Worm (Caenorhabditis elegans) whole organism, L4 larva: ENCODE data around the gene clec-162.

Source experiments
- F49E8.2 ChIP-seq: sonication (generic microtip); optimal IDR thresholded peaks from 2 replicates; lab custom pipeline; 2016; ENCODE audit warnings: missing compliant biosample characterization, mild to moderate bottlenecking, missing genetic modification characterization, borderline replicate concordance
- R02D3.7 ChIP-seq: fragments of 150-350 bp; sonication (generic microtip); optimal IDR thresholded peaks from 3 replicates; lab custom pipeline; 2014; ENCODE audit warnings: missing biosample characterization, missing genetic modification characterization
- T26A8.4 ChIP-seq: fragments of 200-800 bp; sonication (Bioruptor generic); IDR thresholded peaks from 2 replicates; pipeline ENCODE4 v1.3.6; 2022; ENCODE audit warnings: missing genetic modification characterization, missing compliant biosample characterization
- Y48G9A.11 ChIP-seq: fragments of 200-800 bp; sonication (Bioruptor generic); IDR thresholded peaks from 2 replicates; pipeline ENCODE4 v1.3.6; 2022; ENCODE audit warnings: missing genetic modification reagents, missing genetic modification characterization, missing compliant biosample characterization
- ZK337.2 ChIP-seq: fragments of 200-800 bp; sonication (Bioruptor generic); IDR thresholded peaks from 2 replicates; pipeline ENCODE4 v1.3.6; 2022; ENCODE audit warnings: missing genetic modification reagents, missing genetic modification characterization, missing compliant biosample characterization
- aha-1 ChIP-seq: fragments of 150-350 bp; peaks from one replicate; lab custom pipeline; 2014; ENCODE audit warnings: missing biosample characterization, missing genetic modification characterization
- ceh-20 ChIP-seq: fragments of 200-800 bp; sonication (Bioruptor generic); IDR thresholded peaks from 2 replicates; pipeline ENCODE4 v1.3.6; 2022; ENCODE audit warnings: missing genetic modification reagents, missing genetic modification characterization, missing compliant biosample characterization
- ceh-32 ChIP-seq: sonication (generic microtip); optimal IDR thresholded peaks from 2 replicates; lab custom pipeline; 2016; ENCODE audit warnings: mild to moderate bottlenecking, missing genetic modification characterization, missing compliant biosample characterization; ENCODE audit not compliant: poor library complexity
- daf-16 ChIP-seq, 3 experiments: sonication (generic microtip); optimal IDR thresholded peaks; 2 replicates each; lab custom pipeline; 2016 to 2017; ENCODE audit warnings: missing genetic modification characterization in 3 of 3, missing genetic modification reagents in 3 of 3, mild to moderate bottlenecking in 2 of 3, missing compliant biosample characterization in 2 of 3, missing biosample characterization in 1 of 3, moderate library complexity in 1 of 3
- daf-19 ChIP-seq: fragments of 200-800 bp; sonication (Bioruptor generic); conservative IDR thresholded peaks from 2 replicates; pipeline ENCODE4 v1.3.6; 2022; ENCODE audit warnings: missing genetic modification characterization, missing compliant biosample characterization
- daf-8 ChIP-seq: fragments of 200-800 bp; sonication (Bioruptor generic); IDR thresholded peaks from 2 replicates; pipeline ENCODE4 v1.3.6; 2022; ENCODE audit warnings: missing genetic modification characterization, missing compliant biosample characterization
- gei-8 ChIP-seq: fragments of 200-800 bp; sonication (Bioruptor generic); optimal IDR thresholded peaks from 2 replicates; lab custom pipeline; 2018; ENCODE audit warnings: mild to moderate bottlenecking, missing genetic modification characterization, missing compliant biosample characterization
- hlh-11 ChIP-seq: fragments of 200-800 bp; sonication (Bioruptor generic); optimal IDR thresholded peaks from 2 replicates; lab custom pipeline; 2018; ENCODE audit warnings: mild to moderate bottlenecking, missing genetic modification characterization, missing compliant biosample characterization
- hmg-1.1 ChIP-seq: fragments of 200-800 bp; sonication (Bioruptor generic); IDR thresholded peaks from 2 replicates; pipeline ENCODE4 v1.3.6; 2022; ENCODE audit warnings: missing genetic modification reagents, missing genetic modification characterization, missing compliant biosample characterization
- lin-1 ChIP-seq: fragments of 200-800 bp; sonication (Bioruptor generic); IDR thresholded peaks from 2 replicates; pipeline ENCODE4 v1.3.6; 2022; ENCODE audit warnings: missing genetic modification reagents, missing genetic modification characterization, missing compliant biosample characterization
- lin-13 ChIP-seq: fragments of 150-350 bp; optimal IDR thresholded peaks from 2 replicates; lab custom pipeline; 2014; ENCODE audit warnings: missing biosample characterization, missing genetic modification reagents, missing genetic modification characterization
- lin-15B ChIP-seq: fragments of 150-350 bp; sonication (generic microtip); optimal IDR thresholded peaks from 3 replicates; lab custom pipeline; 2014; ENCODE audit warnings: missing biosample characterization, missing genetic modification characterization
- lin-38 ChIP-seq: fragments of 200-800 bp; sonication (Bioruptor generic); IDR thresholded peaks from 2 replicates; pipeline ENCODE4 v1.3.6; 2022; ENCODE audit warnings: missing genetic modification reagents, missing genetic modification characterization, missing compliant biosample characterization
- lin-39 ChIP-seq: fragments of 150-350 bp; optimal IDR thresholded peaks from 2 replicates; lab custom pipeline; 2014; ENCODE audit warnings: missing biosample characterization, missing genetic modification reagents, missing genetic modification characterization
- lir-3 ChIP-seq: sonication (generic microtip); optimal IDR thresholded peaks from 2 replicates; lab custom pipeline; 2016; ENCODE audit warnings: mild to moderate bottlenecking, missing genetic modification characterization, missing compliant biosample characterization
- madf-5 ChIP-seq, 2 experiments: fragments of 200-800 bp; sonication (Bioruptor generic); IDR thresholded peaks; 2 replicates each; pipeline ENCODE4 v1.3.6; 2022; ENCODE audit warnings: missing compliant biosample characterization in 2 of 2, missing genetic modification characterization in 2 of 2
- madf-9 ChIP-seq: fragments of 200-800 bp; sonication (Bioruptor generic); conservative IDR thresholded peaks from 2 replicates; pipeline ENCODE4 v1.3.6; 2022; ENCODE audit warnings: missing genetic modification reagents, missing genetic modification characterization, missing compliant biosample characterization
- mdl-1 ChIP-seq, 2 experiments: fragments of 150-350 bp in 1 of 2; sonication (generic microtip) in 1 of 2; optimal IDR thresholded peaks; 2 replicates each; lab custom pipeline; 2014 to 2017; ENCODE audit warnings: missing biosample characterization in 2 of 2, missing genetic modification characterization in 2 of 2
- mxl-3 ChIP-seq: fragments of 200-800 bp; sonication (Bioruptor generic); optimal IDR thresholded peaks from 2 replicates; lab custom pipeline; 2018; ENCODE audit warnings: mild to moderate bottlenecking, missing genetic modification characterization, missing compliant biosample characterization
- nhr-102 ChIP-seq: sonication (generic microtip); optimal IDR thresholded peaks from 2 replicates; lab custom pipeline; 2016; ENCODE audit warnings: mild to moderate bottlenecking, missing genetic modification characterization, moderate library complexity, missing compliant biosample characterization
- nhr-25 ChIP-seq: sonication (generic microtip); optimal IDR thresholded peaks from 2 replicates; lab custom pipeline; 2017; ENCODE audit warnings: missing genetic modification characterization, mild to moderate bottlenecking, missing compliant biosample characterization, antibody characterized with exemption, moderate library complexity, borderline replicate concordance; ENCODE audit not compliant: insufficient read depth
- php-3 ChIP-seq: fragments of 200-800 bp; sonication (Bioruptor generic); IDR thresholded peaks from 2 replicates; pipeline ENCODE4 v1.3.6; 2022; ENCODE audit warnings: missing genetic modification reagents, missing genetic modification characterization, missing compliant biosample characterization
- pqm-1 ChIP-seq: sonication (generic microtip); optimal IDR thresholded peaks from 2 replicates; lab custom pipeline; 2017; ENCODE audit warnings: missing biosample characterization, missing genetic modification characterization
- rbr-2 ChIP-seq: sonication (generic microtip); optimal IDR thresholded peaks from 2 replicates; lab custom pipeline; 2016; ENCODE audit warnings: missing genotype, missing genetic modification characterization, missing compliant biosample characterization
- set-16 ChIP-seq: fragments of 200-800 bp; sonication (Bioruptor generic); IDR thresholded peaks from 2 replicates; pipeline ENCODE4 v1.3.6; 2022; ENCODE audit warnings: missing genetic modification reagents, missing genetic modification characterization, missing compliant biosample characterization
- skn-1 ChIP-seq: fragments of 150-350 bp; optimal IDR thresholded peaks from 2 replicates; lab custom pipeline; 2014; ENCODE audit warnings: missing biosample characterization, missing genetic modification characterization
- snpc-1.2 ChIP-seq: fragments of 200-800 bp; sonication (Bioruptor generic); IDR thresholded peaks from 2 replicates; pipeline ENCODE4 v1.3.6; 2022; ENCODE audit warnings: missing genetic modification reagents, missing genetic modification characterization, missing compliant biosample characterization
- unc-130 ChIP-seq: sonication (generic microtip); optimal IDR thresholded peaks from 2 replicates; lab custom pipeline; 2016; ENCODE audit warnings: missing genetic modification reagents, missing genetic modification characterization, missing compliant biosample characterization
- unc-39 ChIP-seq: sonication (generic microtip); optimal IDR thresholded peaks from 2 replicates; lab custom pipeline; 2017; ENCODE audit warnings: missing biosample characterization, missing genetic modification characterization
- unc-62 ChIP-seq, 3 experiments: fragments of 150-350 bp in 1 of 3; sonication (generic microtip); optimal IDR thresholded peaks in 2 of 3; peaks in 1 of 3; 1 replicate in 1 of 3; 2 replicates in 2 of 3; lab custom pipeline; 2014 to 2017; ENCODE audit warnings: missing biosample characterization in 3 of 3, missing genetic modification characterization in 3 of 3, missing genetic modification reagents in 3 of 3, missing genotype in 1 of 3
- vab-7 ChIP-seq: fragments of 200-800 bp; sonication (Bioruptor generic); IDR thresholded peaks from 2 replicates; pipeline ENCODE4 v1.3.6; 2022; ENCODE audit warnings: missing genetic modification reagents, missing genetic modification characterization, missing compliant biosample characterization
- ztf-11 ChIP-seq: fragments of 150-350 bp; optimal IDR thresholded peaks from 2 replicates; lab custom pipeline; 2014; ENCODE audit warnings: missing biosample characterization, missing genetic modification characterization

The clec-162 gene

ce11 chrIII:9747133-9747532 is 22.1 kb upstream of the clec-162 start, which contains the start of the genes iff-1 and cdk-1 (continued):
- no peak for TF ChIP-seq lir-3 (tag; lab: Kevin White, UChicago)
- TF ChIP-seq lin-1 (GFP tag; lab: Robert Waterston, UW) = no peak
- no peak for TF ChIP-seq set-16 (GFP tag; lab: Robert Waterston, UW)
- TF ChIP-seq ceh-20 (GFP tag; lab: Robert Waterston, UW) = no peak
- TF ChIP-seq hmg-1.1 (GFP tag; lab: Robert Waterston, UW) = peak; percentile 45; the same call in 1 of the 2 replicates
- TF ChIP-seq pqm-1 (tag; lab: Kevin White, UChicago) = no peak

- peak; percentile 35 for TF ChIP-seq F49E8.2 (tag; lab: Kevin White, UChicago)
- TF ChIP-seq ztf-11 (tag; lab: Kevin White, UChicago) = no peak
- TF ChIP-seq lin-38 (GFP tag; lab: Robert Waterston, UW) = peak; percentile 62
- TF ChIP-seq Y48G9A.11 (GFP tag; lab: Robert Waterston, UW) = 0 out of 2 replicates have a peak, but pooled peaks have one; percentile 34
- TF ChIP-seq pqm-1 (tag; lab: Kevin White, UChicago) = no peak
- TF ChIP-seq unc-130 (GFP tag; lab: Kevin White, UChicago) = peak; percentile 71
Measured at ce11 chrIII:9746665-9747064, 21.7 kb upstream of the clec-162 start.

ce11 chrIII:9745333-9745897 is 20.4 kb upstream of the clec-162 start:
- no peak for TF ChIP-seq gei-8 (GFP tag; lab: Kevin White, UChicago)
- peak; percentile 38; the same call in 1 of the 2 replicates for TF ChIP-seq lin-1 (GFP tag; lab: Robert Waterston, UW)
- no peak for TF ChIP-seq unc-130 (GFP tag; lab: Kevin White, UChicago)
- 0 out of 4 replicates have a peak, but pooled peaks of 1 of the 2 experiments have one; percentile 28 for TF ChIP-seq madf-5 (GFP tag; IDR thresholded peaks at IDR 0.05; lab: Robert Waterston, UW)
- no peak for TF ChIP-seq lin-13 (GFP tag; lab: Kevin White, UChicago)
- TF ChIP-seq lin-38 (GFP tag; lab: Robert Waterston, UW) = peak; percentile 49
- TF ChIP-seq R02D3.7 (tag; lab: Kevin White, UChicago) = no peak
- no peak for TF ChIP-seq lin-15B (tag; lab: Kevin White, UChicago)
- TF ChIP-seq ceh-32 (tag; lab: Kevin White, UChicago) = no peak
- TF ChIP-seq unc-62 (GFP tag; optimal IDR thresholded peaks at IDR 0.05 in 1 of 2; lab: Kevin White, UChicago) = peak in 1 of 2 experiments; percentile 65
- TF ChIP-seq unc-62 (tag; optimal IDR thresholded peaks at IDR 0.05; lab: Kevin White, UChicago) = no peak
- TF ChIP-seq Y48G9A.11 (GFP tag; lab: Robert Waterston, UW) = no peak
- no peak for TF ChIP-seq mxl-3 (GFP tag; lab: Kevin White, UChicago)
- TF ChIP-seq F49E8.2 (tag; lab: Kevin White, UChicago) = peak; percentile 40
- no peak for TF ChIP-seq rbr-2 (tag; lab: Kevin White, UChicago)
- TF ChIP-seq madf-9 (GFP tag; lab: Robert Waterston, UW) = no peak

- TF ChIP-seq ZK337.2 (GFP tag; lab: Robert Waterston, UW) (no peak), hlh-11 (tag; lab: Kevin White, UChicago) (peak; percentile 39), daf-16 (GFP tag; optimal IDR thresholded peaks at IDR 0.05; lab: Kevin White, UChicago) (peak in 1 of 2 experiments; percentile 21), daf-16 (tag; optimal IDR thresholded peaks at IDR 0.05; lab: Kevin White, UChicago) (no peak), unc-62 (GFP tag; optimal IDR thresholded peaks at IDR 0.05 in 1 of 2; lab: Kevin White, UChicago) (peak in 1 of 2 experiments; percentile 40), unc-62 (tag; optimal IDR thresholded peaks at IDR 0.05; lab: Kevin White, UChicago) (no peak), lin-39 (tag; lab: Kevin White, UChicago) (no peak)
Measured at ce11 chrIII:9744525-9744924, 19.5 kb upstream of the clec-162 start.

- no peak for TF ChIP-seq php-3 (GFP tag; lab: Robert Waterston, UW)
- no peak for TF ChIP-seq gei-8 (GFP tag; lab: Kevin White, UChicago)
- no peak for TF ChIP-seq unc-39 (tag; lab: Kevin White, UChicago)
- no peak for TF ChIP-seq ceh-20 (GFP tag; lab: Robert Waterston, UW)
- TF ChIP-seq nhr-102 (tag; lab: Kevin White, UChicago) = no peak
- TF ChIP-seq lin-13 (GFP tag; lab: Kevin White, UChicago) = no peak
- no peak for TF ChIP-seq nhr-25 (tag; lab: Kevin White, UChicago)
- no peak for TF ChIP-seq snpc-1.2
- no peak for TF ChIP-seq lin-15B (tag; lab: Kevin White, UChicago)
- TF ChIP-seq daf-19 (GFP tag; lab: Robert Waterston, UW) = no peak
- TF ChIP-seq vab-7 (GFP tag; lab: Robert Waterston, UW) = no peak
- TF ChIP-seq skn-1 (tag; lab: Kevin White, UChicago) = no peak
- TF ChIP-seq pqm-1 (tag; lab: Kevin White, UChicago) = no peak
- no peak for TF ChIP-seq aha-1 (tag; lab: Kevin White, UChicago)
- TF ChIP-seq T26A8.4 (GFP tag; lab: Robert Waterston, UW) = no peak
- TF ChIP-seq mdl-1 (tag; optimal IDR thresholded peaks at IDR 0.05; lab: Kevin White, UChicago) = no peak
- no peak for TF ChIP-seq daf-8
Measured at ce11 chrIII:9743239-9743638, 18.2 kb upstream of the clec-162 start, which contains the start of gene T05G5.1. T05G5.1 (minus strand) TSS chrIII:9743339.
